Worm (Caenorhabditis elegans) whole organism, late embryonic: ENCODE data around the gene ZK688.7.

Experiments used
- K09A11.1 ChIP-seq: sonication (generic microtip); optimal IDR thresholded peaks from 2 replicates; lab custom pipeline; 2017; ENCODE audit warnings: antibody characterized with exemption, mild to moderate bottlenecking, missing genetic modification characterization, missing compliant biosample characterization; ENCODE audit not compliant: insufficient read depth
- ahr-1 ChIP-seq: sonication (generic microtip); optimal IDR thresholded peaks from 2 replicates; lab custom pipeline; 2016; ENCODE audit warnings: missing genetic modification characterization, missing compliant biosample characterization
- ceh-14 ChIP-seq: sonication (generic microtip); optimal IDR thresholded peaks from 2 replicates; lab custom pipeline; 2016; ENCODE audit warnings: missing genotype, missing genetic modification characterization, missing compliant biosample characterization
- ceh-19 ChIP-seq: fragments of 200-800 bp; sonication (Bioruptor generic); optimal IDR thresholded peaks from 2 replicates; lab custom pipeline; 2018; ENCODE audit warnings: mild to moderate bottlenecking, missing genetic modification characterization, missing compliant biosample characterization
- ceh-2 ChIP-seq: sonication (generic microtip); optimal IDR thresholded peaks from 2 replicates; lab custom pipeline; 2016; ENCODE audit warnings: missing genotype, missing genetic modification characterization, missing compliant biosample characterization
- ceh-24 ChIP-seq: sonication (generic microtip); optimal IDR thresholded peaks from 2 replicates; lab custom pipeline; 2016; ENCODE audit warnings: mild to moderate bottlenecking, missing genetic modification characterization, missing compliant biosample characterization
- ceh-30 ChIP-seq: fragments of 150-350 bp; optimal IDR thresholded peaks from 2 replicates; lab custom pipeline; 2014; ENCODE audit warnings: missing biosample characterization, missing genetic modification characterization
- ceh-31 ChIP-seq: sonication (generic microtip); optimal IDR thresholded peaks from 2 replicates; lab custom pipeline; 2016; ENCODE audit warnings: missing genetic modification characterization, missing compliant biosample characterization
- ceh-48 ChIP-seq: sonication (generic microtip); optimal IDR thresholded peaks from 2 replicates; lab custom pipeline; 2016; ENCODE audit warnings: missing genetic modification characterization, inconsistent platforms, missing compliant biosample characterization
- ceh-6 ChIP-seq: fragments of 200-800 bp; sonication (Bioruptor generic); optimal IDR thresholded peaks from 2 replicates; lab custom pipeline; 2018; ENCODE audit warnings: mild to moderate bottlenecking, missing genetic modification characterization, missing compliant biosample characterization
- ceh-9 ChIP-seq: sonication (generic microtip); optimal IDR thresholded peaks from 2 replicates; lab custom pipeline; 2016; ENCODE audit warnings: mild to moderate bottlenecking, missing genetic modification characterization, inconsistent platforms, missing compliant biosample characterization
- dmd-4 ChIP-seq: sonication (generic microtip); optimal IDR thresholded peaks from 2 replicates; lab custom pipeline; 2016; ENCODE audit warnings: borderline replicate concordance, missing genetic modification characterization, missing compliant biosample characterization
- elt-2 ChIP-seq: sonication (generic microtip); optimal IDR thresholded peaks from 2 replicates; lab custom pipeline; 2016; ENCODE audit warnings: missing genetic modification reagents, missing genetic modification characterization, missing compliant biosample characterization
- elt-4 ChIP-seq: sonication (generic microtip); optimal IDR thresholded peaks from 2 replicates; lab custom pipeline; 2016; ENCODE audit warnings: missing genetic modification characterization, missing compliant biosample characterization
- ets-4 ChIP-seq: sonication (generic microtip); optimal IDR thresholded peaks from 2 replicates; lab custom pipeline; 2016; ENCODE audit warnings: missing genetic modification characterization, missing compliant biosample characterization
- fkh-10 ChIP-seq: fragments of 150-350 bp; optimal IDR thresholded peaks from 2 replicates; lab custom pipeline; 2014; ENCODE audit warnings: missing biosample characterization, missing genetic modification reagents, missing genetic modification characterization
- gmeb-2 ChIP-seq: sonication (generic microtip); optimal IDR thresholded peaks from 2 replicates; lab custom pipeline; 2016; ENCODE audit warnings: missing genetic modification characterization, inconsistent platforms, missing compliant biosample characterization
- hlh-13 ChIP-seq: fragments of 200-800 bp; sonication (Bioruptor generic); optimal IDR thresholded peaks from 2 replicates; lab custom pipeline; 2018; ENCODE audit warnings: mild to moderate bottlenecking, missing genetic modification characterization, missing compliant biosample characterization
- hlh-15 ChIP-seq: sonication (generic microtip); optimal IDR thresholded peaks from 2 replicates; lab custom pipeline; 2016; ENCODE audit warnings: missing genetic modification characterization, missing compliant biosample characterization
- hlh-30 ChIP-seq: sonication (generic microtip); optimal IDR thresholded peaks from 2 replicates; lab custom pipeline; 2017; ENCODE audit warnings: antibody characterized with exemption, missing genetic modification characterization, missing compliant biosample characterization; ENCODE audit not compliant: insufficient read depth
- hlh-6 ChIP-seq: sonication (generic microtip); optimal IDR thresholded peaks from 2 replicates; lab custom pipeline; 2016; ENCODE audit warnings: missing genotype, missing genetic modification characterization, missing compliant biosample characterization
- lim-6 ChIP-seq: sonication (generic microtip); optimal IDR thresholded peaks from 2 replicates; lab custom pipeline; 2016; ENCODE audit warnings: missing genetic modification characterization, missing compliant biosample characterization
- lin-11 ChIP-seq: fragments of 200-800 bp; sonication (Bioruptor generic); optimal IDR thresholded peaks from 2 replicates; lab custom pipeline; 2018; ENCODE audit warnings: mild to moderate bottlenecking, missing genetic modification characterization, missing compliant biosample characterization
- madf-2 ChIP-seq: sonication (generic microtip); optimal IDR thresholded peaks from 2 replicates; lab custom pipeline; 2017; ENCODE audit warnings: missing genetic modification characterization, missing compliant biosample characterization
- mec-3 ChIP-seq: sonication (generic microtip); optimal IDR thresholded peaks from 2 replicates; lab custom pipeline; 2016; ENCODE audit warnings: borderline replicate concordance, missing genetic modification characterization, missing compliant biosample characterization
- nhr-232 ChIP-seq: sonication (generic microtip); optimal IDR thresholded peaks from 2 replicates; lab custom pipeline; 2016; ENCODE audit warnings: missing genetic modification characterization, missing compliant biosample characterization
- pag-3 ChIP-seq: sonication (generic microtip); optimal IDR thresholded peaks from 2 replicates; lab custom pipeline; 2016; ENCODE audit warnings: missing compliant biosample characterization, missing genetic modification characterization, borderline replicate concordance
- pax-1 ChIP-seq: fragments of 150-350 bp; optimal IDR thresholded peaks from 2 replicates; lab custom pipeline; 2014; ENCODE audit warnings: missing biosample characterization, missing genetic modification characterization
- pha-2 ChIP-seq: sonication (generic microtip); optimal IDR thresholded peaks from 2 replicates; lab custom pipeline; 2017; ENCODE audit warnings: mild to moderate bottlenecking, missing genetic modification characterization, missing compliant biosample characterization
- pha-4 ChIP-seq: fragments of 150-350 bp; optimal IDR thresholded peaks from 2 replicates; lab custom pipeline; 2018; ENCODE audit warnings: missing biosample characterization, missing genetic modification reagents, missing genetic modification characterization
- ref-2 ChIP-seq: sonication (generic microtip); optimal IDR thresholded peaks from 2 replicates; lab custom pipeline; 2016; ENCODE audit warnings: missing genetic modification characterization, missing compliant biosample characterization
- tbx-7 ChIP-seq: sonication (generic microtip); optimal IDR thresholded peaks from 2 replicates; lab custom pipeline; 2016; ENCODE audit warnings: missing genotype, missing genetic modification characterization, missing compliant biosample characterization
- unc-42 ChIP-seq: sonication (generic microtip); optimal IDR thresholded peaks from 2 replicates; lab custom pipeline; 2016; ENCODE audit warnings: missing genotype, missing genetic modification characterization, missing compliant biosample characterization
- ztf-16 ChIP-seq: sonication (generic microtip); optimal IDR thresholded peaks from 2 replicates; lab custom pipeline; 2017; ENCODE audit warnings: missing genetic modification characterization, missing compliant biosample characterization

The ZK688.7 gene

DNA sequence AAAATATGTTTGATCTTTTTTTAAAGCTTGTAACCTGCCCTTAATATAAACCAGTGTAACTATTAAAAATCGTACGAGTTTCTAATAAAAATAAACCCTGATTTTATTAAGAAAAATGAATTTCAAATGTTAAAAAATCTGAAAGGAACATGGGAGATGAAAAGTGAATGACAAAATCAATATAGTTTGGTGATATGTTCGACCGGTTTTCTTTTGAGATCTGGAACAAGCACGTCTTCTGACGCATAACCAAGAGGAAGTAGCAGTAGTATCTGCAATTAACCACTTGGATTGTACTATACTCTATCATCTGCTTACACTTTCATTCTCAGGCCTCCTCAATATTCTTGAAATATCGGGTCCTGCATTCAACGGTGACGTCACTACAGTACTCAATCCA is 34.3 kb downstream of the ZK688.7 start:
- TF ChIP-seq ceh-31, result no peak
- no peak for TF ChIP-seq ref-2 (tag; lab: Kevin White, UChicago)
- no peak for TF ChIP-seq ceh-48 (tag; lab: Kevin White, UChicago)
- TF ChIP-seq elt-4 (tag; lab: Kevin White, UChicago), result no peak
- no peak for TF ChIP-seq ets-4 (tag; lab: Kevin White, UChicago)
- TF ChIP-seq elt-2 (tag; lab: Kevin White, UChicago), result no peak
- no peak for TF ChIP-seq hlh-6 (tag; lab: Kevin White, UChicago)
- no peak for TF ChIP-seq ceh-30 (tag; lab: Kevin White, UChicago)
- no peak for TF ChIP-seq pax-1 (tag; lab: Kevin White, UChicago)
- TF ChIP-seq ceh-14 (tag; lab: Kevin White, UChicago), result no peak
- TF ChIP-seq hlh-15, result no peak
- no peak for TF ChIP-seq pha-2 (tag; lab: Kevin White, UChicago)

DNA sequence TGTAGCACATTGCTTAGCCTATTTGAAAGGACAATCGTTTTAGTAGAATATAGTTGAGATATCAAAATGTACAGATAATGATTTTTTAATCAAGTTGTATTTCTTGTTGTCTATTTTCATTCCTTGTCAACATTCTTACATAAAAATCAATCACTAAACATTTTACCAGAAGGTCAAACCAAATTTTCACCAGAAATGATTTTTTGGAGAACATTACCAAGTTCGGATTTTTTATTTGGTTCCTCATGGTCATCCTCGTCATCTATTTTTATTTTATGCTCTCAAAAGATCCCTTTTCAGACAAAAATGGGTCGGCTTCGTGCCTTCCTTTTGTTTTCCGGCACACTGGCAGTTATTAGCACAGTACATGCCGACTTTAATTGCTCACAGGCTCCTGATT is 38.0 kb downstream of the ZK688.7 start, which contains the start of gene tyr-1:
Gene tyr-1, plus strand, starts transcription at position 301 of the 400 bp plus-strand sequence.
- TF ChIP-seq lim-6 (tag; lab: Kevin White, UChicago), result no peak

DNA sequence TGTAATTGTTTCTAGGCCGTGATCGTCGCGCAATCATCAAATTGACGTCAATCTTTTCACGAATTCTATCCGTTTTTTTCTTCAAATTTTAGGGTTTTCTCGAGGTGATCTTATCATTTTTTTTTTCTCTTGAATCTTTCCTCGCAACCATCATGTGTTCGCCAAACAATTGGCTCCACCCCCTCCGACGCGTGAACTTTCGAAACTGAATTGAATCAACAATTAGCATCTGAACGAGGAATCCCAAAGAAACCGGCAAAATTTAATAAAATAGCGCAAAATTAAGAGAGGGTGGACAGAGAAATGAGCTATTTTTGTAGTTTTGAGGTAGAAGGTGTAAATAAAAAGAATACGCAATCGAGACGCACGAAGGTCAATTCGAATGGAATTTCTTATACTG is 38.7 kb downstream of the ZK688.7 start:
- TF ChIP-seq K09A11.1 (tag; lab: Kevin White, UChicago) (no peak), hlh-30 (tag; lab: Kevin White, UChicago) (no peak), hlh-6 (tag; lab: Kevin White, UChicago) (no peak), madf-2 (no peak), nhr-232 (tag; lab: Kevin White, UChicago) (no peak), ets-4 (tag; lab: Kevin White, UChicago) (no peak), ceh-9 (no peak), ceh-6 (GFP tag; lab: Kevin White, UChicago) (no peak), lin-11 (tag; lab: Kevin White, UChicago) (no peak), tbx-7 (tag; lab: Kevin White, UChicago) (no peak), ceh-14 (tag; lab: Kevin White, UChicago) (no peak), ceh-19 (GFP tag; lab: Kevin White, UChicago) (no peak), ztf-16 (tag; lab: Kevin White, UChicago) (no peak), ceh-2 (tag; lab: Kevin White, UChicago) (no peak), pag-3 (tag; lab: Kevin White, UChicago) (no peak), ceh-24 (tag; lab: Kevin White, UChicago) (no peak)
- TF ChIP-seq, all 69 proteins: peak for 0

ce11 chrIII:7866189-7866588 is 45.2 kb downstream of the ZK688.7 start, which contains the start of gene cup-4:
Gene cup-4 (plus strand): TSS chrIII:7866489.
- TF ChIP-seq ceh-14 (tag; lab: Kevin White, UChicago), result no peak
- TF ChIP-seq ahr-1, result no peak
- no peak for TF ChIP-seq dmd-4 (tag; lab: Kevin White, UChicago)
- no peak for TF ChIP-seq pha-4 (tag; lab: Kevin White, UChicago)
- TF ChIP-seq unc-42 (tag; lab: Kevin White, UChicago), result no peak
- TF ChIP-seq fkh-10 (GFP tag; lab: Kevin White, UChicago), result no peak
- no peak for TF ChIP-seq ceh-48 (tag; lab: Kevin White, UChicago)
- TF ChIP-seq ets-4 (tag; lab: Kevin White, UChicago), result no peak
- TF ChIP-seq pax-1 (tag; lab: Kevin White, UChicago), result no peak
- TF ChIP-seq mec-3, result no peak
- TF ChIP-seq, all 69 proteins: peak for 0

ce11 chrIII:7865238-7865761 is 46.1 kb downstream of the ZK688.7 start, which contains the start of gene slc-17.3:
Gene slc-17.3 (minus strand): TSS chrIII:7865288.
- TF ChIP-seq gmeb-2 (tag; lab: Kevin White, UChicago), result no peak
- TF ChIP-seq ahr-1, result no peak
- TF ChIP-seq hlh-13 (GFP tag; lab: Kevin White, UChicago), result no peak
